Worm (Caenorhabditis elegans) whole organism, mixed stage, embryonic: ENCODE results near the gene sipa-1.

Experiments
- blmp-1 ChIP-seq: fragments of 150-350 bp; optimal IDR thresholded peaks from 2 replicates; lab custom pipeline; 2014; ENCODE audit warnings: missing biosample characterization, missing genetic modification characterization
- elt-3 ChIP-seq: fragments of 150-350 bp; optimal IDR thresholded peaks from 2 replicates; lab custom pipeline; 2014; ENCODE audit warnings: missing biosample characterization, missing genetic modification characterization

- no peak for TF ChIP-seq elt-3 (tag; lab: Kevin White, UChicago)
- TF ChIP-seq blmp-1, result no peak
Observed at ce11 chrV:11616813-11617212, 20.3 kb downstream of the sipa-1 start.
